Worm (Caenorhabditis elegans) whole organism, L2 larva: Measurements from ENCODE around the gene E02H1.1.

Experiments
- ama-1 ChIP-seq: fragments of 150-350 bp; optimal IDR thresholded peaks from 2 replicates; lab custom pipeline; 2018; ENCODE audit warnings: inconsistent platforms
- crh-2 ChIP-seq: sonication (generic microtip); optimal IDR thresholded peaks from 2 replicates; lab custom pipeline; 2017; ENCODE audit warnings: missing biosample characterization, missing genetic modification characterization
- egl-27 ChIP-seq: sonication (generic microtip); optimal IDR thresholded peaks from 3 replicates; lab custom pipeline; 2017; ENCODE audit warnings: missing biosample characterization, missing genetic modification reagents, missing genetic modification characterization
- nhr-77 ChIP-seq: fragments of 150-350 bp; optimal IDR thresholded peaks from 2 replicates; lab custom pipeline; 2014; ENCODE audit warnings: missing biosample characterization, missing genetic modification characterization
- peb-1 ChIP-seq: fragments of 150-350 bp; optimal IDR thresholded peaks from 2 replicates; lab custom pipeline; 2014; ENCODE audit warnings: missing biosample characterization, missing genetic modification characterization
- skn-1 ChIP-seq: sonication (generic microtip); optimal IDR thresholded peaks from 2 replicates; lab custom pipeline; 2017; ENCODE audit warnings: missing biosample characterization, missing genetic modification characterization

ce11 chrII:9544386-9544785 is 46.6 kb downstream of the E02H1.1 start, which contains the start of gene sra-7:
- TF ChIP-seq crh-2 (tag; lab: Kevin White, UChicago) (no peak), nhr-77 (tag; lab: Kevin White, UChicago) (no peak), ama-1 (lab: Kevin White, UChicago) (no peak), peb-1 (tag; lab: Kevin White, UChicago) (no peak), egl-27 (tag; lab: Kevin White, UChicago) (no peak), skn-1 (tag; lab: Kevin White, UChicago) (no peak)
